Worm (Caenorhabditis elegans) whole organism, late embryonic: ENCODE measurements around the gene fbxb-21.

Experiments used
- K02D7.2 ChIP-seq: sonication (generic microtip); optimal IDR thresholded peaks from 2 replicates; lab custom pipeline; 2017; ENCODE audit warnings: mild to moderate bottlenecking, missing genetic modification characterization, missing compliant biosample characterization
- elt-2 ChIP-seq: sonication (generic microtip); optimal IDR thresholded peaks from 2 replicates; lab custom pipeline; 2016; ENCODE audit warnings: missing genetic modification reagents, missing genetic modification characterization, missing compliant biosample characterization
- fkh-10 ChIP-seq: fragments of 150-350 bp; optimal IDR thresholded peaks from 2 replicates; lab custom pipeline; 2014; ENCODE audit warnings: missing biosample characterization, missing genetic modification reagents, missing genetic modification characterization
- pha-4 ChIP-seq: fragments of 150-350 bp; optimal IDR thresholded peaks from 2 replicates; lab custom pipeline; 2018; ENCODE audit warnings: missing biosample characterization, missing genetic modification reagents, missing genetic modification characterization

- TF ChIP-seq pha-4 (tag; lab: Kevin White, UChicago): no peak
- no peak for TF ChIP-seq fkh-10
- no peak for TF ChIP-seq K02D7.2 (tag; lab: Kevin White, UChicago)
- no peak for TF ChIP-seq elt-2 (tag; lab: Kevin White, UChicago)
Measured at ce11 chrII:1605010-1605409, 43.7 kb downstream of the fbxb-21 start.
